Fruit fly (Drosophila melanogaster) whole organism: ENCODE measurements around the gene MFS3.

Source experiments
- CG8478 ChIP-seq: fragments of >200 bp; optimal IDR thresholded peaks from 2 replicates; lab custom pipeline; 2018; ENCODE audit warnings: inconsistent platforms
- psq ChIP-seq: fragments of >200 bp; optimal IDR thresholded peaks from 2 replicates; lab custom pipeline; 2017

- TF ChIP-seq CG8478 (no peak), psq (lab: Kevin White, UChicago) (no peak)
These were observed 13.8 kb upstream of the MFS3 start, which contains the start of the genes Pino and TBC1D23 for dm6 chr2L:1128932-1129887.
